Worm (Caenorhabditis elegans) whole organism, late embryonic: ENCODE data around the gene clec-145.

Source experiments
- F13H6.1 ChIP-seq: sonication (generic microtip); optimal IDR thresholded peaks from 2 replicates; lab custom pipeline; 2016; ENCODE audit warnings: missing genetic modification characterization, missing compliant biosample characterization
- ceh-19 ChIP-seq: fragments of 200-800 bp; sonication (Bioruptor generic); optimal IDR thresholded peaks from 2 replicates; lab custom pipeline; 2018; ENCODE audit warnings: mild to moderate bottlenecking, missing genetic modification characterization, missing compliant biosample characterization
- ceh-31 ChIP-seq: sonication (generic microtip); optimal IDR thresholded peaks from 2 replicates; lab custom pipeline; 2016; ENCODE audit warnings: missing genetic modification characterization, missing compliant biosample characterization
- ceh-48 ChIP-seq: sonication (generic microtip); optimal IDR thresholded peaks from 2 replicates; lab custom pipeline; 2016; ENCODE audit warnings: missing genetic modification characterization, inconsistent platforms, missing compliant biosample characterization
- ceh-9 ChIP-seq: sonication (generic microtip); optimal IDR thresholded peaks from 2 replicates; lab custom pipeline; 2016; ENCODE audit warnings: mild to moderate bottlenecking, missing genetic modification characterization, inconsistent platforms, missing compliant biosample characterization
- hlh-30 ChIP-seq: sonication (generic microtip); optimal IDR thresholded peaks from 2 replicates; lab custom pipeline; 2017; ENCODE audit warnings: antibody characterized with exemption, missing genetic modification characterization, missing compliant biosample characterization; ENCODE audit not compliant: insufficient read depth
- nhr-11 ChIP-seq: fragments of 150-350 bp; optimal IDR thresholded peaks from 2 replicates; lab custom pipeline; 2014; ENCODE audit warnings: missing biosample characterization, missing genetic modification characterization
- pat-9 ChIP-seq: fragments of 200-800 bp; sonication (Bioruptor generic); optimal IDR thresholded peaks from 2 replicates; lab custom pipeline; 2018; ENCODE audit warnings: mild to moderate bottlenecking, missing genetic modification characterization, moderate library complexity, missing compliant biosample characterization
- pqm-1 ChIP-seq: sonication (generic microtip); optimal IDR thresholded peaks from 2 replicates; lab custom pipeline; 2016; ENCODE audit warnings: missing genetic modification characterization, missing compliant biosample characterization
- rnt-1 ChIP-seq: sonication (generic microtip); optimal IDR thresholded peaks from 2 replicates; lab custom pipeline; 2016; ENCODE audit warnings: missing genetic modification characterization, missing compliant biosample characterization

- TF ChIP-seq hlh-30 (tag; lab: Kevin White, UChicago), result no peak
- TF ChIP-seq ceh-9 (tag; lab: Kevin White, UChicago), result no peak
- no peak for TF ChIP-seq ceh-19 (GFP tag; lab: Kevin White, UChicago)
- no peak for TF ChIP-seq ceh-48 (tag; lab: Kevin White, UChicago)
- no peak for TF ChIP-seq F13H6.1
- no peak for TF ChIP-seq ceh-31
- TF ChIP-seq pqm-1 (tag; lab: Kevin White, UChicago), result no peak
- no peak for TF ChIP-seq rnt-1 (tag; lab: Kevin White, UChicago)
- TF ChIP-seq nhr-11 (tag; lab: Kevin White, UChicago), result no peak
- TF ChIP-seq pat-9, result no peak
Observed at ce11 chrII:13617808-13618207, 27.4 kb upstream of the clec-145 start, which contains the start of gene gst-12.
